Fruit fly (Drosophila melanogaster) whole organism, wandering third instar larva: ENCODE results near the gene RabX6.

ENCODE experiments used
- Dfd ChIP-seq: fragments of >200 bp; optimal IDR thresholded peaks from 2 replicates; lab custom pipeline; 2017; ENCODE audit warnings: missing biosample characterization, missing genetic modification characterization
- GATAd ChIP-seq: sonication (Bioruptor generic); optimal IDR thresholded peaks from 2 replicates; lab custom pipeline; 2016; ENCODE audit warnings: missing biosample characterization, missing genetic modification characterization
- Mio ChIP-seq: sonication (Bioruptor generic); optimal IDR thresholded peaks from 2 replicates; lab custom pipeline; 2016; ENCODE audit warnings: missing biosample characterization, missing genetic modification characterization
- dmrt93B ChIP-seq: fragments of 200-800 bp; sonication (Bioruptor generic); optimal IDR thresholded peaks from 2 replicates; lab custom pipeline; 2018; ENCODE audit warnings: missing biosample characterization, mild to moderate bottlenecking, missing genetic modification characterization
- rgr ChIP-seq: fragments of 200-800 bp; sonication (Bioruptor generic); optimal IDR thresholded peaks from 3 replicates; lab custom pipeline; 2016; ENCODE audit warnings: missing biosample characterization, mild to moderate bottlenecking, missing genetic modification characterization
- usp ChIP-seq: fragments of >200 bp; optimal IDR thresholded peaks from 2 replicates; lab custom pipeline; 2017; ENCODE audit warnings: missing biosample characterization, missing genetic modification characterization

dm6 chr3L:731469-731868 lies 41.2 kb downstream of the RabX6 start:
- TF ChIP-seq GATAd (no peak), dmrt93B (no peak), Dfd (GFP tag; lab: Kevin White, UChicago) (no peak), usp (GFP tag; lab: Kevin White, UChicago) (no peak), rgr (GFP tag; lab: Kevin White, UChicago) (no peak), Mio (no peak)
